Worm (Caenorhabditis elegans): ENCODE measurements around the gene srz-72.

DNA sequence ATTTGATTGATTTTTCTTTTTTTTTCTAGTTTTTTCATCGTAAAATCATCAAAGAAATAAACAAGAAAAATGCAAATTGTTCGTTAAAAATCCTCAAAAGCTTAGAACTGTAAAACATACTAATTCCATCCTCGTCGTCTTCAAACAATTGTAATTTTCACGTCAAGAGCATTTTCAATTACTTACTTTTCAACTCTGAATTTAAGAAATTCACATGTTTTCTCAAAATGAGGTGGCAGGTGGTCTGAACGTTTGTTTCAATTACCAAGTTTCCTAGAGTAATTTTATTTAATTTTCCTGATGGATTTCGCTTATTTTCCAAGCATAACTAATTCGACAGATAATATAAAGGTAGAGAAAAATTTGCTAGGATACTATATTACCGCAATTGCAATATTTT lies 24.4 kb downstream of the srz-72 start, which contains the start of gene srz-104:
- no peak for TF ChIP-seq him-1 (tag; optimal IDR thresholded peaks at IDR 0.05)
- no peak for TF ChIP-seq W03F9.2 (tag; optimal IDR thresholded peaks at IDR 0.05)
- no peak for TF ChIP-seq dao-5 (tag; optimal IDR thresholded peaks at IDR 0.05)

All from whole organism, L4/young adult.